Fruit fly (Drosophila melanogaster): ENCODE data around the gene CG8568.

The CG8568 gene

dm6 chrX:17452443-17452842, at the start of gene CG8568:
CG8568 (minus strand) TSS chrX:17452543.
- no peak for TF ChIP-seq usp (GFP tag; optimal IDR thresholded peaks at IDR 0.05)
- TF ChIP-seq psq (optimal IDR thresholded peaks at IDR 0.05): no peak
- no peak for TF ChIP-seq pan (optimal IDR thresholded peaks at IDR 0.05)
- no peak for TF ChIP-seq Dll (optimal IDR thresholded peaks at IDR 0.05)
- no peak for TF ChIP-seq EcR (GFP tag; optimal IDR thresholded peaks at IDR 0.05)
- TF ChIP-seq CG8478 (optimal IDR thresholded peaks at IDR 0.05): no peak

- no peak for TF ChIP-seq usp (GFP tag; optimal IDR thresholded peaks at IDR 0.05)
- no peak for TF ChIP-seq pan (optimal IDR thresholded peaks at IDR 0.05)
- no peak for TF ChIP-seq Dll (optimal IDR thresholded peaks at IDR 0.05)
- TF ChIP-seq CG8478 (optimal IDR thresholded peaks at IDR 0.05): no peak
- TF ChIP-seq EcR (GFP tag; optimal IDR thresholded peaks at IDR 0.05): no peak
- no peak for TF ChIP-seq psq (optimal IDR thresholded peaks at IDR 0.05)
These were observed 49.2 kb upstream of the CG8568 start for dm6 chrX:17501521-17501920.

dm6 chrX:17498982-17499381, 46.6 kb upstream of the CG8568 start:
- TF ChIP-seq EcR (GFP tag; optimal IDR thresholded peaks at IDR 0.05): no peak
- no peak for TF ChIP-seq pan (optimal IDR thresholded peaks at IDR 0.05)

DNA sequence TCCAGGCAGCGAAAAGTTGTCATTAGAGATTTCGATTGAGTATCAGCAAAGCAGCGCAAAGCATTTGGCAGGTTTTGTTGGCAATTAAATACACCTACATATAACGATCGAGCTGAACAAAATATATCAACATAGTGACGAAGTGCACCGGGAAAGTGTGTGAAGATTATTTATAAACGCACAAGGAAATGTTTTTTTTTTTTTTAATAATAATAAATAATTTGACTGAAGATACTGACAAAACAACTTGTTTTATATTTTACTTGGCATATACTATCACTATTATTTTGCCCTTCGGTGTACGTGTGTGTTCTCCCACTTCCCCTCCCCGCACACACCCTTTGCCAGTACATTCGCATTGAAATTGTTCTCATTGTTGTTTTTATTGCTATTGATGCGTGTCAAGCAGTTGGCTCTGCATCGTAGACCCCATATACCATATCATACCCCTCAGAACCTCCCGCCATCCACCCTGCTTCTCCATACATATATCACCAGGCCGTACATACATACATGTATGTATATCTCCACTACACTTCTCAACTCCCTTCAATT, 43.0 kb upstream of the CG8568 start:
- no peak for TF ChIP-seq pan (optimal IDR thresholded peaks at IDR 0.05)
- TF ChIP-seq usp (GFP tag; optimal IDR thresholded peaks at IDR 0.05): no peak
- TF ChIP-seq psq (optimal IDR thresholded peaks at IDR 0.05): no peak
- no peak for TF ChIP-seq Dll (optimal IDR thresholded peaks at IDR 0.05)
- TF ChIP-seq CG8478 (optimal IDR thresholded peaks at IDR 0.05): no peak
- no peak for TF ChIP-seq EcR (GFP tag; optimal IDR thresholded peaks at IDR 0.05)

dm6 chrX:17493635-17494296, 41.4 kb upstream of the CG8568 start:
- TF ChIP-seq usp (GFP tag; optimal IDR thresholded peaks at IDR 0.05) (no peak), pan (optimal IDR thresholded peaks at IDR 0.05) (peak; percentile 81), CG8478 (optimal IDR thresholded peaks at IDR 0.05) (no peak)

DNA sequence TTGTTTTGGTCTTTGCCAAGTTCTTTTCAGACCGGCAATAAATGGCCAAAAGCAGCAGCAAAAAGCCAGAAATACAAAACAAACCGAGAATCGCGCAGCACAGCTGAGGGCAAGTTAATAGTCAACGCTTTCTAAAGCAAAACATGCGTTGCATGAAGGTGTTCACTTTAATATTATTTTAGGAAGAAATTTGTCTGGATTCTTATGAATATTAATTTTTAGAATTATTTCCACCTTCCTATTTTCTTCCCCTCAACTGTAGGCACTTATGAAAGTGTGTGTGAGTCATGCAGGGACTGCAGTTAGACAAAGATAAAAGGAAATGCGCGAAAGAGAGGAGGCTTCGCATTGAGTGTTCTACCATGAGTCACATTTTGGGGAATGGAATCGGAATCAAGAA, 38.8 kb upstream of the CG8568 start:
- no peak for TF ChIP-seq Dll (optimal IDR thresholded peaks at IDR 0.05)
- no peak for TF ChIP-seq usp (GFP tag; optimal IDR thresholded peaks at IDR 0.05)
- TF ChIP-seq EcR (GFP tag; optimal IDR thresholded peaks at IDR 0.05): no peak
- no peak for TF ChIP-seq pan (optimal IDR thresholded peaks at IDR 0.05)
- TF ChIP-seq psq (optimal IDR thresholded peaks at IDR 0.05): no peak
- no peak for TF ChIP-seq CG8478 (optimal IDR thresholded peaks at IDR 0.05)

DNA sequence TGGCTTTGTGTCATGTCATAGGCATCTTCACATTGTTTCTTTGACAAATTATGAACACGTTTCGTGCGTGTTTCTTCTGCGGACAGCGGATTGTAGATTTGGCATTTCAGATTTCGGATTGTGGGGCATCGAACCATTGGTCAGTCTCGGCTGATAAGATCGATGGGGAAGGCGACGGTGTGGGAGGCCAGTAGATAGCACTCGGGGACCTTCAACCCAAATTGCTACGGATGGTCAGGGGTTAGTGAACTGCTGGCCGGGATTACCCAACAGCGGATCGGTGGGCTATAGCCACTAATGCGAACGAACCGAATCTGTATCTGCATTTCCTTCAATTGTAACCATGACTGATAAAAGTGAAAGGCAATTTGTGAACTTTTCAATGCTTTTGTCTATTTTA, 38.1 kb upstream of the CG8568 start:
- no peak for TF ChIP-seq psq (optimal IDR thresholded peaks at IDR 0.05)
- no peak for TF ChIP-seq pan (optimal IDR thresholded peaks at IDR 0.05)
- no peak for TF ChIP-seq Dll (optimal IDR thresholded peaks at IDR 0.05)
- TF ChIP-seq usp (GFP tag; optimal IDR thresholded peaks at IDR 0.05): no peak
- no peak for TF ChIP-seq EcR (GFP tag; optimal IDR thresholded peaks at IDR 0.05)
- TF ChIP-seq CG8478 (optimal IDR thresholded peaks at IDR 0.05): no peak

DNA sequence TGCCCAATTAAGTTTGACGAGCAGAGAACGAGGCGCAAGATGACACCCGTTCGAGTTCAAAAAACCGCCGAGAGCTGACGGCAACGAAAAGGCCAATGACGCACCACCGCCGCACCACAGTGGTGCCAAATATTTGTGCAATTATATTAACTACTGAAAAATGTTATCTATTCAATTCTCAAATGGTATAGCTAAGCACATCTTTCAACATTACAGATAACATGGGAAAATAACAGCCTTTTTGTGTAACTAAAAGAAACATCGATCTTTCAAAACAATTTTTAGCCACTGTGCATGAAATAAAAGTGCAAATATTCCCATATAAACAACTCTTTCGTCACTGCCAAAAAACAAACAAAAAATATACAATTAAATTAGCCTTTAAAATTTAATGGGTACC, 37.5 kb upstream of the CG8568 start:
- TF ChIP-seq pan (optimal IDR thresholded peaks at IDR 0.05) (no peak), CG8478 (optimal IDR thresholded peaks at IDR 0.05) (no peak), EcR (GFP tag; optimal IDR thresholded peaks at IDR 0.05) (no peak), usp (GFP tag; optimal IDR thresholded peaks at IDR 0.05) (no peak), psq (optimal IDR thresholded peaks at IDR 0.05) (no peak), Dll (optimal IDR thresholded peaks at IDR 0.05) (no peak)

- TF ChIP-seq Dll (optimal IDR thresholded peaks at IDR 0.05): no peak
- no peak for TF ChIP-seq psq (optimal IDR thresholded peaks at IDR 0.05)
- no peak for TF ChIP-seq usp (GFP tag; optimal IDR thresholded peaks at IDR 0.05)
- no peak for TF ChIP-seq pan (optimal IDR thresholded peaks at IDR 0.05)
- no peak for TF ChIP-seq EcR (GFP tag; optimal IDR thresholded peaks at IDR 0.05)
- TF ChIP-seq CG8478 (optimal IDR thresholded peaks at IDR 0.05): no peak
These were observed 36.1 kb upstream of the CG8568 start for dm6 chrX:17488422-17488821.

dm6 chrX:17485293-17486056, 33.1 kb upstream of the CG8568 start:
- TF ChIP-seq EcR (GFP tag; optimal IDR thresholded peaks at IDR 0.05) (no peak), psq (optimal IDR thresholded peaks at IDR 0.05) (no peak), usp (GFP tag; optimal IDR thresholded peaks at IDR 0.05) (no peak), CG8478 (optimal IDR thresholded peaks at IDR 0.05) (no peak), pan (optimal IDR thresholded peaks at IDR 0.05) (no peak), Dll (optimal IDR thresholded peaks at IDR 0.05) (no peak)

DNA sequence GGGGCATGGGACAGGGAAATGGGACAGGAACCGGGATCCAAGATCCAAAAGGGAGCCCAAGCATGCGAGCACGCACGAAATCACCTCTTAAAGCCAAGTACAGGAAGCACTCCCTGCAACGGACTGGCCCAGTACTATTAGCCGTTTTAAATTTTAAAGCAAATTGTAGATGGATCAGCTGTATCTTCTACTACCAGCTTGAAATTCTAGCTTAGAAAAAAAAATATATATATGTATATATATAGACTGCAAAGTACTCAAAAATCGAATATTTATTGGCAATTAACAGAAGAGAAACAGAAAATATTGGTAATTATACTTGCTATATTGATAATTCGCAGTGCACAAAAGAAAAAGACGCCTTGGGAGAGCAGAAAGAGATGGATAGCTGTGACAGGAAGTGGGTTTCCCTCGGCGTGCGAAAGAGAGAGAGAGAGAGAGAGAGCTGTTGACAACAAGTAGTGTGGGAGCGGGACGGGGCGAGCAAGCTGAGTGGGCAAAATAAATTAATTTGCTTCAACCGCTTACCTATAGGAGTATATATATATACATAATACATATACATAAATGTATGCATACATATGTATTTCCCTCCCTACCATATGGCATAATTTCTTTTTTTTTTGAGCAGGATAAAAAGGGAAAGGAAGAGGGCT, 31.9 kb upstream of the CG8568 start:
- TF ChIP-seq psq (optimal IDR thresholded peaks at IDR 0.05): no peak
- TF ChIP-seq EcR (GFP tag; optimal IDR thresholded peaks at IDR 0.05): no peak
- no peak for TF ChIP-seq pan (optimal IDR thresholded peaks at IDR 0.05)

dm6 chrX:17482808-17483207, 30.5 kb upstream of the CG8568 start:
- no peak for TF ChIP-seq EcR (GFP tag; optimal IDR thresholded peaks at IDR 0.05)
- no peak for TF ChIP-seq psq (optimal IDR thresholded peaks at IDR 0.05)
- no peak for TF ChIP-seq usp (GFP tag; optimal IDR thresholded peaks at IDR 0.05)
- no peak for TF ChIP-seq CG8478 (optimal IDR thresholded peaks at IDR 0.05)
- no peak for TF ChIP-seq pan (optimal IDR thresholded peaks at IDR 0.05)
- TF ChIP-seq Dll (optimal IDR thresholded peaks at IDR 0.05): no peak
